Fruit fly (Drosophila melanogaster) whole organism, embryonic: ENCODE data around the gene CG3587.

Experiments used
- CG10366 ChIP-seq: fragments of 200-800 bp; sonication (Bioruptor generic); IDR thresholded peaks from 2 replicates; pipeline ENCODE4 v1.3.6; 2022; ENCODE audit warnings: missing biosample characterization, missing genetic modification characterization
- CG10654 ChIP-seq: fragments of 200-800 bp; sonication (Bioruptor generic); optimal IDR thresholded peaks from 2 replicates; lab custom pipeline; 2016; ENCODE audit warnings: missing biosample characterization, missing genetic modification characterization
- CG11723 ChIP-seq: fragments of 200-800 bp; sonication (Bioruptor generic); optimal IDR thresholded peaks from 2 replicates; lab custom pipeline; 2017; ENCODE audit warnings: missing biosample characterization, mild to moderate bottlenecking, missing genetic modification characterization
- CG12942 ChIP-seq: fragments of 200-800 bp; sonication (Bioruptor generic); optimal IDR thresholded peaks from 3 replicates; lab custom pipeline; 2016; ENCODE audit warnings: missing biosample characterization, missing genetic modification characterization
- CG15514 ChIP-seq: fragments of 200-800 bp; sonication (Bioruptor generic); optimal IDR thresholded peaks from 3 replicates; lab custom pipeline; 2017; ENCODE audit warnings: missing biosample characterization, missing genetic modification characterization, mild to moderate bottlenecking, moderate library complexity, missing genetic modification reagents
- CG1647 ChIP-seq: fragments of 200-800 bp; sonication (Bioruptor generic); optimal IDR thresholded peaks from 3 replicates; lab custom pipeline; 2016; ENCODE audit warnings: missing biosample characterization, missing genetic modification characterization
- CG16779 ChIP-seq: fragments of 200-800 bp; sonication (Bioruptor generic); IDR thresholded peaks from 2 replicates; pipeline ENCODE4 v1.3.6; 2022; ENCODE audit warnings: missing biosample characterization, missing genetic modification characterization
- CG16813 ChIP-seq: fragments of 200-800 bp; sonication (Bioruptor generic); IDR thresholded peaks from 3 replicates; pipeline ENCODE4 v1.3.6; 2022; ENCODE audit warnings: missing biosample characterization, missing genetic modification characterization; ENCODE audit not compliant: partially characterized antibody
- CG1792 ChIP-seq: fragments of 200-800 bp; sonication (Bioruptor generic); optimal IDR thresholded peaks from 2 replicates; lab custom pipeline; 2016; ENCODE audit warnings: missing biosample characterization, missing genetic modification characterization
- CG32767 ChIP-seq: fragments of 200-800 bp; sonication (Bioruptor generic); IDR thresholded peaks from 2 replicates; pipeline ENCODE4 v1.3.6; 2022; ENCODE audit warnings: missing biosample characterization, missing genetic modification characterization
- CG33557 ChIP-seq: fragments of 200-800 bp; sonication (Bioruptor generic); optimal IDR thresholded peaks from 2 replicates; lab custom pipeline; 2019; ENCODE audit warnings: missing biosample characterization, mild to moderate bottlenecking, missing genetic modification characterization, moderate library complexity
- CG3726 ChIP-seq: fragments of 200-800 bp; sonication (Bioruptor generic); IDR thresholded peaks from 3 replicates; pipeline ENCODE4, ENCODE4 v1.3.6; 2022; ENCODE audit warnings: missing biosample characterization, missing genetic modification characterization
- CG4282 ChIP-seq: fragments of 200-800 bp; sonication (Bioruptor generic); optimal IDR thresholded peaks from 2 replicates; lab custom pipeline; 2016; ENCODE audit warnings: missing biosample characterization, missing genetic modification characterization
- CG4424 ChIP-seq: fragments of 200-800 bp; sonication (Bioruptor generic); optimal IDR thresholded peaks from 3 replicates; lab custom pipeline; 2016; ENCODE audit warnings: missing biosample characterization, missing genetic modification characterization
- CG6175 ChIP-seq: fragments of 200-800 bp; sonication (Bioruptor generic); IDR thresholded peaks from 3 replicates; pipeline ENCODE4 v1.3.6; 2022; ENCODE audit warnings: missing biosample characterization, missing genetic modification characterization
- CG6689 ChIP-seq: fragments of 200-800 bp; sonication (Bioruptor generic); IDR thresholded peaks from 2 replicates; pipeline ENCODE4 v1.3.6; 2022; ENCODE audit warnings: missing biosample characterization, missing genetic modification characterization
- CG6854 ChIP-seq: fragments of 200-800 bp; sonication (Bioruptor generic); optimal IDR thresholded peaks from 3 replicates; lab custom pipeline; 2017; ENCODE audit warnings: missing biosample characterization, mild to moderate bottlenecking, missing genetic modification characterization
- CG7556 ChIP-seq: fragments of 200-800 bp; sonication (Bioruptor generic); optimal IDR thresholded peaks from 2 replicates; lab custom pipeline; 2017; ENCODE audit warnings: missing biosample characterization, mild to moderate bottlenecking, missing genetic modification characterization
- CG8765 ChIP-seq: fragments of 200-800 bp; sonication (Bioruptor generic); IDR thresholded peaks from 2 replicates; pipeline ENCODE4 v1.3.6; 2022; ENCODE audit warnings: missing biosample characterization, missing genetic modification characterization
- CG8944 ChIP-seq: fragments of 200-800 bp; sonication (Bioruptor generic); optimal IDR thresholded peaks from 3 replicates; lab custom pipeline; 2016; ENCODE audit warnings: missing biosample characterization, missing genetic modification characterization
- CG9609 ChIP-seq: fragments of 200-800 bp; sonication (Bioruptor generic); optimal IDR thresholded peaks from 3 replicates; lab custom pipeline; 2016; ENCODE audit warnings: missing biosample characterization, missing genetic modification characterization
- CG9932 ChIP-seq: fragments of 200-800 bp; sonication (Bioruptor generic); IDR thresholded peaks from 2 replicates; pipeline ENCODE4 v1.3.6; 2022; ENCODE audit warnings: missing biosample characterization, missing genetic modification characterization
- CHES-1-like ChIP-seq: fragments of 200-800 bp; sonication (Bioruptor generic); optimal IDR thresholded peaks from 2 replicates; lab custom pipeline; 2016; ENCODE audit warnings: missing biosample characterization, missing genetic modification characterization
- CTCF ChIP-seq: fragments of 200-800 bp; sonication (Bioruptor generic); optimal IDR thresholded peaks from 2 replicates; lab custom pipeline; 2017; ENCODE audit warnings: missing biosample characterization, mild to moderate bottlenecking, missing genetic modification characterization, moderate library complexity
- Chrac-16 ChIP-seq: fragments of 200-800 bp; sonication (Bioruptor generic); optimal IDR thresholded peaks from 3 replicates; lab custom pipeline; 2016; ENCODE audit warnings: missing biosample characterization, missing genetic modification characterization
- D19B ChIP-seq: fragments of 200-800 bp; sonication (Bioruptor generic); optimal IDR thresholded peaks from 2 replicates; lab custom pipeline; 2017; ENCODE audit warnings: missing biosample characterization, mild to moderate bottlenecking, missing genetic modification characterization
- Dref ChIP-seq: fragments of 200-800 bp; sonication (Bioruptor generic); IDR thresholded peaks from 2 replicates; pipeline ENCODE4 v1.3.6; 2022; ENCODE audit warnings: missing biosample characterization, missing genetic modification characterization
- Fer3 ChIP-seq: fragments of 200-800 bp; sonication (Bioruptor generic); optimal IDR thresholded peaks from 2 replicates; lab custom pipeline; 2018; ENCODE audit warnings: missing biosample characterization, mild to moderate bottlenecking, missing genetic modification characterization, moderate library complexity
- Gsc ChIP-seq: fragments of 200-800 bp; sonication (Bioruptor generic); IDR thresholded peaks from 2 replicates; pipeline ENCODE4 v1.3.6; 2022; ENCODE audit warnings: missing biosample characterization, missing genetic modification characterization
- HmgD ChIP-seq: fragments of 200-800 bp; sonication (Bioruptor generic); optimal IDR thresholded peaks from 3 replicates; lab custom pipeline; 2016; ENCODE audit warnings: missing biosample characterization, missing genetic modification characterization
- Myb ChIP-seq: fragments of 200-800 bp; sonication (Bioruptor generic); optimal IDR thresholded peaks from 2 replicates; lab custom pipeline; 2016; ENCODE audit warnings: missing biosample characterization, missing genetic modification characterization
- Nf-YC ChIP-seq: fragments of 200-800 bp; optimal IDR thresholded peaks from 3 replicates; lab custom pipeline; 2019; ENCODE audit warnings: missing biosample characterization, mild to moderate bottlenecking, missing genetic modification characterization, moderate library complexity
- Vsx1 ChIP-seq: fragments of 200-800 bp; sonication (Bioruptor generic); optimal IDR thresholded peaks from 2 replicates; lab custom pipeline; 2017; ENCODE audit warnings: missing biosample characterization, mild to moderate bottlenecking, missing genetic modification characterization, missing genetic modification reagents
- ac ChIP-seq: fragments of 200-800 bp; sonication (Bioruptor generic); optimal IDR thresholded peaks from 3 replicates; lab custom pipeline; 2017; ENCODE audit warnings: missing biosample characterization, mild to moderate bottlenecking, missing genetic modification characterization
- br ChIP-seq: fragments of >200 bp; optimal IDR thresholded peaks from 2 replicates; lab custom pipeline; 2017
- chm ChIP-seq: fragments of 200-800 bp; sonication (Bioruptor generic); IDR thresholded peaks from 2 replicates; pipeline ENCODE4 v1.3.6; 2022; ENCODE audit warnings: missing biosample characterization, missing genetic modification characterization
- crol ChIP-seq: fragments of 200-800 bp; sonication (Bioruptor generic); IDR thresholded peaks from 2 replicates; pipeline ENCODE4 v1.3.6; 2022; ENCODE audit warnings: missing biosample characterization, missing genetic modification characterization
- ems ChIP-seq: fragments of 200-800 bp; sonication (Bioruptor generic); optimal IDR thresholded peaks from 3 replicates; lab custom pipeline; 2016; ENCODE audit warnings: missing biosample characterization, missing genetic modification characterization
- gem ChIP-seq: fragments of 200-800 bp; sonication (Bioruptor generic); optimal IDR thresholded peaks from 2 replicates; lab custom pipeline; 2019; ENCODE audit warnings: missing biosample characterization, mild to moderate bottlenecking, missing genetic modification characterization, moderate library complexity
- grau ChIP-seq: fragments of 200-800 bp; optimal IDR thresholded peaks from 3 replicates; lab custom pipeline; 2019; ENCODE audit warnings: missing biosample characterization, mild to moderate bottlenecking, missing genetic modification characterization, moderate library complexity
- gro ChIP-seq: fragments of 200-800 bp; sonication (Bioruptor generic); optimal IDR thresholded peaks from 2 replicates; lab custom pipeline; 2016; ENCODE audit warnings: missing biosample characterization, missing genetic modification characterization
- gsb ChIP-seq: fragments of 200-800 bp; sonication (Bioruptor generic); IDR thresholded peaks from 2 replicates; pipeline ENCODE4 v1.3.6; 2022; ENCODE audit warnings: missing biosample characterization, missing genetic modification characterization
- gsb-n ChIP-seq: fragments of 200-800 bp; sonication (Bioruptor generic); optimal IDR thresholded peaks from 3 replicates; lab custom pipeline; 2018; ENCODE audit warnings: missing biosample characterization, mild to moderate bottlenecking, missing genetic modification characterization
- lab ChIP-seq: fragments of 200-800 bp; sonication (Bioruptor generic); optimal IDR thresholded peaks from 3 replicates; lab custom pipeline; 2017; ENCODE audit warnings: missing biosample characterization, missing genetic modification characterization, mild to moderate bottlenecking, moderate library complexity, missing genetic modification reagents
- maf-S ChIP-seq: fragments of 200-800 bp; sonication (Bioruptor generic); optimal IDR thresholded peaks from 2 replicates; lab custom pipeline; 2016; ENCODE audit warnings: missing biosample characterization, missing genetic modification characterization
- nerfin-1 ChIP-seq: fragments of 200-800 bp; sonication (Bioruptor generic); optimal IDR thresholded peaks from 3 replicates; lab custom pipeline; 2019; ENCODE audit warnings: missing biosample characterization, mild to moderate bottlenecking, missing genetic modification characterization, moderate library complexity
- org-1 ChIP-seq: fragments of 200-800 bp; sonication (Bioruptor generic); optimal IDR thresholded peaks from 2 replicates; lab custom pipeline; 2017; ENCODE audit warnings: missing biosample characterization, missing genetic modification characterization
- pzg ChIP-seq: fragments of 200-800 bp; sonication (Bioruptor generic); optimal IDR thresholded peaks from 3 replicates; lab custom pipeline; 2018; ENCODE audit warnings: missing biosample characterization, mild to moderate bottlenecking, missing genetic modification characterization, moderate library complexity
- sisA ChIP-seq: fragments of 200-800 bp; sonication (Bioruptor generic); IDR thresholded peaks from 2 replicates; pipeline ENCODE4 v1.3.6; 2022; ENCODE audit warnings: missing biosample characterization, missing genetic modification characterization
- so ChIP-seq: fragments of 200-800 bp; sonication (Bioruptor generic); IDR thresholded peaks from 3 replicates; pipeline ENCODE4 v1.3.6; 2022; ENCODE audit warnings: missing biosample characterization, missing genetic modification characterization
- tgo ChIP-seq: fragments of 200-800 bp; sonication (Bioruptor generic); IDR thresholded peaks from 3 replicates; pipeline ENCODE4 v1.3.6; 2022; ENCODE audit warnings: missing biosample characterization, missing genetic modification characterization
- zen ChIP-seq: fragments of 200-800 bp; sonication (Bioruptor generic); optimal IDR thresholded peaks from 3 replicates; lab custom pipeline; 2018; ENCODE audit warnings: missing biosample characterization, mild to moderate bottlenecking, missing genetic modification characterization, moderate library complexity

CG3587 gene

DNA sequence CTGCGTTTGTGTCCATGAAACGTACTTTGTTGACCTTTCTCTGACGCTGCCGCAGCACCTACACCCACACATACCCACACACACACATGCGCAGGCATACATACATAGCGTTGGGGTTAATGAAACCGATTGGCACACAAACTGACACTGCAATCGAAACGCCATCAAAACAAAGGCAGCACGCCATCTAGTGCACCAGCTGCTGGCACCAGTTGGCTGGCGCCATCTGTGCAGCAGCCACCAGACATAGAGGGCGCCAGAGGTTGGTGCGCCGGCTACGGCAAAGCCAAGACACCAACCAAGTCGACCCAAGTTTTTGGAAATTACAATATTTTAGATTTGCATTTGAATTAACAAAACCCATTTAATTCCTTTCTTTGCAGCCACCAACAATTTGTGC is 12.8 kb downstream of the CG3587 start (continued):
- peak; percentile 57 for TF ChIP-seq CG1647 (GFP tag; lab: Kevin White, UChicago)
- TF ChIP-seq HmgD (GFP tag; lab: Kevin White, UChicago) = peak; percentile 90
- peak; percentile 54; the same call in 1 of the 2 replicates for TF ChIP-seq CG10366
- TF ChIP-seq grau (tag; lab: Kevin White, UChicago) = peak; percentile 54
- peak; percentile 29 for TF ChIP-seq lab (GFP tag; lab: Kevin White, UChicago)
- TF ChIP-seq CG8944 (GFP tag; lab: Kevin White, UChicago) = peak; percentile 83
- TF ChIP-seq crol = peak; percentile 57
- TF ChIP-seq CG33557 = no peak
- peak; percentile 64 for TF ChIP-seq maf-S (GFP tag; lab: Kevin White, UChicago)
- peak; percentile 50 for TF ChIP-seq CHES-1-like (GFP tag; lab: Kevin White, UChicago)
- TF ChIP-seq CG11723 (GFP tag; lab: Kevin White, UChicago) = no peak
- TF ChIP-seq CG6854 (GFP tag; lab: Kevin White, UChicago) = no peak
- peak; percentile 39 for TF ChIP-seq Fer3 (tag; lab: Kevin White, UChicago)
- peak; percentile 70 for TF ChIP-seq CG4282
- TF ChIP-seq CG10654 (GFP tag; lab: Kevin White, UChicago) = peak; percentile 30
- TF ChIP-seq CG9932 (GFP tag; lab: Robert Waterston, UW) = peak; percentile 93
- peak; percentile 51 for TF ChIP-seq CG4424 (GFP tag; lab: Kevin White, UChicago)
- no peak for TF ChIP-seq CG32767
- TF ChIP-seq Gsc (GFP tag; lab: Robert Waterston, UW) = peak; percentile 63
- no peak for TF ChIP-seq gsb-n
- peak; percentile 56 for TF ChIP-seq gsb
- TF ChIP-seq CG12942 (GFP tag; lab: Kevin White, UChicago) = peak; percentile 56
- peak; percentile 56 for TF ChIP-seq CG1792
- TF ChIP-seq CG15514 = peak; percentile 61
- TF ChIP-seq CG16813 = peak; percentile 32; the same call in 1 of the 3 replicates
- 0 out of 2 replicates have a peak, but pooled peaks have one; percentile 56 for TF ChIP-seq CG16779 (GFP tag; lab: Robert Waterston, UW)
- peak; percentile 94 for TF ChIP-seq sisA (GFP tag; lab: Robert Waterston, UW)
- peak; percentile 42 for TF ChIP-seq gem (tag; lab: Kevin White, UChicago)
- TF ChIP-seq ac (GFP tag; lab: Kevin White, UChicago) = no peak
- peak; percentile 66; the same call in 1 of the 2 replicates for TF ChIP-seq chm (GFP tag; lab: Robert Waterston, UW)
- TF ChIP-seq pzg (GFP tag; lab: Kevin White, UChicago) = peak; percentile 37
- TF ChIP-seq org-1 (GFP tag; lab: Kevin White, UChicago) = no peak
- peak; percentile 81 for TF ChIP-seq Chrac-16
- no peak for TF ChIP-seq D19B (GFP tag; lab: Kevin White, UChicago)
- TF ChIP-seq so (GFP tag; lab: Robert Waterston, UW) = 0 out of 3 replicates have a peak, but pooled peaks have one; percentile 21
- TF ChIP-seq Nf-YC (tag; lab: Kevin White, UChicago) = peak; percentile 34
- TF ChIP-seq CG8765 (GFP tag; lab: Robert Waterston, UW) = peak; percentile 58
- TF ChIP-seq tgo (GFP tag; lab: Robert Waterston, UW) = peak; percentile 68
- TF ChIP-seq CG6689 (GFP tag; lab: Robert Waterston, UW) = peak; percentile 50; the same call in 1 of the 2 replicates
- peak; percentile 6 for TF ChIP-seq gro (GFP tag; lab: Kevin White, UChicago)
- TF ChIP-seq br (lab: Kevin White, UChicago) = no peak
- TF ChIP-seq zen (tag; lab: Kevin White, UChicago) = peak; percentile 38
- peak; percentile 78 for TF ChIP-seq CG9609 (GFP tag; lab: Kevin White, UChicago)
- peak; percentile 44; the same call in 1 of the 3 replicates for TF ChIP-seq CG6175 (GFP tag; lab: Robert Waterston, UW)
- peak; percentile 40; the same call in 1 of the 3 replicates for TF ChIP-seq CG3726
- no peak for TF ChIP-seq Vsx1 (GFP tag; lab: Kevin White, UChicago)
- TF ChIP-seq nerfin-1 = peak; percentile 38
- no peak for TF ChIP-seq ems (GFP tag; lab: Kevin White, UChicago)
- peak; percentile 2 for TF ChIP-seq CG7556
- TF ChIP-seq Myb = peak; percentile 73
- TF ChIP-seq CTCF = peak; percentile 99
- TF ChIP-seq Dref (GFP tag; lab: Robert Waterston, UW) = peak; percentile 51
